Worm (Caenorhabditis elegans): ENCODE data around the gene F44E7.9.
A peak's percentile ranks its signal among the peaks of the same experiment; 100 is the strongest.

Gene F44E7.9

DNA sequence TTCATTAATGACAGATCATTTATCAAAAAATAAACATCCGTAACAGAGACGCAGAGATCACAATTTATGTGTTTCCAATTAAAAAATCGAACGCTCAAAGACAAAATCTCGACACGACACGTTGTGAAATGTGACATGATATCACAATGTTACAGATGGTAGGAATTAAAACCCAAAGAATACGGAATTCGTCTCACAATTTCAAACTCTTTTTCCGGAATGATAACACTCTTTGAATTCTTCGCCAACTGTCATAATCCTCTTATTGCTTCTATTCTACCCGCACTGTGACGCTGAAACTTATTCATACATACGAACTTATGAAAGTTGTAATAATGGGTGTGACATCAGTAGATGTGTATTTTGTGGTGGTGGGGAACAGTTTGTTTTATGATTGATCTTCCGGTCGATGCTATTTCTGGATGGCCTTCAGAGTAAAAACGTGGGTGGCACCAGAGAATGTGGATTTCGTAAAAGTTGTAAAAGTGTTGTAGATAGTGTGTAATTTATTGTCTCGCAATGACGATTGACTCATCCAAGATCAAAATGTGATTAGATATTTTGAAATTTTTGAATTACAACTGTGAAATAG is 25.5 kb downstream of the F44E7.9 start:
- TF ChIP-seq crh-2 (tag; optimal IDR thresholded peaks at IDR 0.05) (peak; percentile 5), nhr-6 (tag; optimal IDR thresholded peaks at IDR 0.05) (no peak), alr-1 (tag; optimal IDR thresholded peaks at IDR 0.05) (no peak), dmd-4 (tag; optimal IDR thresholded peaks at IDR 0.05) (no peak), unc-62 (GFP tag; optimal IDR thresholded peaks at IDR 0.05) (no peak), nhr-23 (tag; optimal IDR thresholded peaks at IDR 0.05) (no peak), sma-9 (GFP tag; optimal IDR thresholded peaks at IDR 0.05) (peak; percentile 57), sma-9 (tag; optimal IDR thresholded peaks at IDR 0.05) (no peak), mab-5 (tag; optimal IDR thresholded peaks at IDR 0.05) (no peak), ztf-11 (tag; optimal IDR thresholded peaks at IDR 0.05) (no peak), fos-1 (tag; optimal IDR thresholded peaks at IDR 0.05) (peak; percentile 63), sem-4 (tag; optimal IDR thresholded peaks at IDR 0.05) (no peak)

- TF ChIP-seq dmd-4 (tag; optimal IDR thresholded peaks at IDR 0.05) (no peak), sma-9 (GFP tag; optimal IDR thresholded peaks at IDR 0.05) (peak; percentile 54), sma-9 (tag; optimal IDR thresholded peaks at IDR 0.05) (no peak)
Observed at ce11 chrV:5819903-5820302, 28.9 kb downstream of the F44E7.9 start.

DNA sequence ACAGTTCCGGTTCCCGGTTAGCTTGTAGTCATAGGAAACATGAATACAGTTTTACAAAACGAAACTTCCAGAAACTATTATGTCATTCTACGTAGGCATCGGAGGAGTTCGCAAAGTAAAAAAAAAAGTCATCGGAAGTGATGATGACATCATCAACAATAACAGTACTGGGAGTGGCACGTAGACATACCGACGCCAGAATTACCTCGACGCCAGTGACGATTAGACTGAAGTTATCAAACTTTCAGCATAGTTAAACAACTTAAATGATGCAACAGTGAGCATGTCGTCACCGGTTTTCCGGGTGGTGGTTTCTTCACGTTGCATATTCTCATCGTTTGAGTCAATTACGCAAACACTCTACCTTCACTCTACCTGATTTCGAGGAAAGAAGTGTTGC is 29.4 kb downstream of the F44E7.9 start:
- TF ChIP-seq sma-3 (GFP tag; optimal IDR thresholded peaks at IDR 0.05) (peak; percentile 90), mbf-1 (tag; optimal IDR thresholded peaks at IDR 0.05) (no peak), nhr-129 (tag; optimal IDR thresholded peaks at IDR 0.05) (peak; percentile 15), sma-9 (GFP tag; optimal IDR thresholded peaks at IDR 0.05) (peak; percentile 69), sma-9 (tag; optimal IDR thresholded peaks at IDR 0.05) (no peak)

- TF ChIP-seq sma-9 (GFP tag; optimal IDR thresholded peaks at IDR 0.05) (peak; percentile 79), sma-9 (tag; optimal IDR thresholded peaks at IDR 0.05) (no peak), blmp-1 (tag; optimal IDR thresholded peaks at IDR 0.05; ENCODE audit: insufficient read depth) (peak; percentile 47), sma-3 (GFP tag; optimal IDR thresholded peaks at IDR 0.05) (peak; percentile 72), lsy-2 (tag; optimal IDR thresholded peaks at IDR 0.05) (no peak), nhr-25 (tag; optimal IDR thresholded peaks at IDR 0.05) (peak; percentile 54), zag-1 (tag; optimal IDR thresholded peaks at IDR 0.05) (no peak), nhr-12 (tag; optimal IDR thresholded peaks at IDR 0.05) (no peak), fos-1 (tag; optimal IDR thresholded peaks at IDR 0.05) (peak; percentile 87), crh-2 (tag; optimal IDR thresholded peaks at IDR 0.05) (peak; percentile 29)
Observed at ce11 chrV:5821451-5822143, 30.6 kb downstream of the F44E7.9 start.

ce11 chrV:5822968-5823367 is 31.9 kb downstream of the F44E7.9 start:
- TF ChIP-seq mdl-1 (tag; optimal IDR thresholded peaks at IDR 0.05) = peak; percentile 31 to 49
- no peak for TF ChIP-seq elt-1 (tag; optimal IDR thresholded peaks at IDR 0.05)
- TF ChIP-seq ztf-11 (tag; optimal IDR thresholded peaks at IDR 0.05) = no peak
- no peak for TF ChIP-seq F13H6.1 (tag; optimal IDR thresholded peaks at IDR 0.05)
- TF ChIP-seq snpc-4 (tag; optimal IDR thresholded peaks at IDR 0.05) = no peak
- no peak for TF ChIP-seq nhr-6 (tag; optimal IDR thresholded peaks at IDR 0.05)
- peak in 1 of 2 experiments; percentile 52 for TF ChIP-seq lsy-2 (tag; optimal IDR thresholded peaks at IDR 0.05)
- no peak for TF ChIP-seq lin-11 (tag; optimal IDR thresholded peaks at IDR 0.05)
- no peak for TF ChIP-seq zag-1 (tag; optimal IDR thresholded peaks at IDR 0.05)
- peak; percentile 92 for TF ChIP-seq sma-9 (GFP tag; optimal IDR thresholded peaks at IDR 0.05)
- TF ChIP-seq sma-9 (tag; optimal IDR thresholded peaks at IDR 0.05) = no peak
- no peak for TF ChIP-seq alr-1 (tag; optimal IDR thresholded peaks at IDR 0.05)
- TF ChIP-seq mbf-1 (tag; optimal IDR thresholded peaks at IDR 0.05) = no peak
- TF ChIP-seq dmd-4 (tag; optimal IDR thresholded peaks at IDR 0.05) = no peak
- no peak for TF ChIP-seq skn-1 (tag; optimal IDR thresholded peaks at IDR 0.05)
- TF ChIP-seq aly-2 (tag; optimal IDR thresholded peaks at IDR 0.05) = no peak
- no peak for TF ChIP-seq nhr-11 (tag; optimal IDR thresholded peaks at IDR 0.05)
- no peak for TF ChIP-seq lin-13 (GFP tag; optimal IDR thresholded peaks at IDR 0.05)
- peak; percentile 79 for TF ChIP-seq nhr-25 (tag; optimal IDR thresholded peaks at IDR 0.05)
- TF ChIP-seq gmeb-1 (tag; optimal IDR thresholded peaks at IDR 0.05) = peak; percentile 12
- TF ChIP-seq mab-5 (tag; optimal IDR thresholded peaks at IDR 0.05) = no peak
- TF ChIP-seq ZK546.5 (tag; optimal IDR thresholded peaks at IDR 0.05) = no peak
- no peak for TF ChIP-seq nhr-10 (tag; optimal IDR thresholded peaks at IDR 0.05)
- no peak for TF ChIP-seq unc-55 (GFP tag; optimal IDR thresholded peaks at IDR 0.05)
- TF ChIP-seq ceh-82 (tag; optimal IDR thresholded peaks at IDR 0.05) = no peak
- TF ChIP-seq nhr-129 (tag; optimal IDR thresholded peaks at IDR 0.05) = peak; percentile 10
- no peak for TF ChIP-seq C34F6.9 (tag; optimal IDR thresholded peaks at IDR 0.05)
- TF ChIP-seq ztf-4 (tag; optimal IDR thresholded peaks at IDR 0.05) = no peak
- TF ChIP-seq R02D3.7 (tag; optimal IDR thresholded peaks at IDR 0.05) = no peak
- TF ChIP-seq lin-39 (tag; optimal IDR thresholded peaks at IDR 0.05) = no peak
- peak; percentile 90 for TF ChIP-seq nhr-21 (tag; optimal IDR thresholded peaks at IDR 0.05)
- no peak for TF ChIP-seq nhr-12 (tag; optimal IDR thresholded peaks at IDR 0.05)
- no peak for TF ChIP-seq elt-3 (tag; optimal IDR thresholded peaks at IDR 0.05)
- TF ChIP-seq unc-62 (GFP tag; optimal IDR thresholded peaks at IDR 0.05) = no peak
- no peak for TF ChIP-seq ztf-1 (GFP tag; conservative IDR thresholded peaks at IDR 0.05)
- TF ChIP-seq nhr-237 (tag; optimal IDR thresholded peaks at IDR 0.05) = no peak

Measured in whole organism, L2 larva.